Worm (Caenorhabditis elegans) whole organism, midembryonic: ENCODE results near the gene F26F4.6.

ENCODE experiments used
- T22C8.4 ChIP-seq: fragments of 200-800 bp; sonication (Bioruptor generic); IDR thresholded peaks from 2 replicates; pipeline ENCODE4 v1.3.6; 2022; ENCODE audit warnings: missing genetic modification characterization, missing compliant biosample characterization
- cog-1 ChIP-seq: sonication (generic microtip); optimal IDR thresholded peaks from 2 replicates; lab custom pipeline; 2016; ENCODE audit warnings: missing genetic modification characterization, missing compliant biosample characterization
- flt-1 ChIP-seq: fragments of 200-800 bp; sonication (Bioruptor generic); IDR thresholded peaks from 2 replicates; pipeline ENCODE4 v1.3.6; 2022; ENCODE audit warnings: missing genetic modification characterization, missing compliant biosample characterization
- klf-2 ChIP-seq: fragments of 200-800 bp; sonication (Bioruptor generic); conservative IDR thresholded peaks from 2 replicates; pipeline ENCODE4 v1.3.6; 2022; ENCODE audit warnings: missing genetic modification reagents, missing genetic modification characterization, missing compliant biosample characterization
- med-1 ChIP-seq: sonication (generic microtip); optimal IDR thresholded peaks from 2 replicates; lab custom pipeline; 2017; ENCODE audit warnings: missing genetic modification characterization, mild to moderate bottlenecking, missing compliant biosample characterization, antibody characterized with exemption, missing genetic modification reagents; ENCODE audit not compliant: insufficient read depth
- ref-1 ChIP-seq: fragments of 200-800 bp; sonication (Bioruptor generic); conservative IDR thresholded peaks from 2 replicates; pipeline ENCODE4 v1.3.6; 2022; ENCODE audit warnings: missing genetic modification reagents, missing genetic modification characterization, missing compliant biosample characterization
- tab-1 ChIP-seq: fragments of 200-800 bp; sonication (Bioruptor generic); IDR thresholded peaks from 2 replicates; pipeline ENCODE4 v1.3.6; 2022; ENCODE audit warnings: missing genetic modification characterization, missing compliant biosample characterization
- ztf-23 ChIP-seq: fragments of 200-800 bp; sonication (Bioruptor generic); IDR thresholded peaks from 2 replicates; pipeline ENCODE4 v1.3.6; 2022; ENCODE audit warnings: missing genetic modification reagents, missing genetic modification characterization, missing compliant biosample characterization
- ztf-29 ChIP-seq: fragments of 200-800 bp; sonication (Bioruptor generic); IDR thresholded peaks from 2 replicates; pipeline ENCODE4 v1.3.6; 2022; ENCODE audit warnings: missing genetic modification reagents, missing genetic modification characterization, missing compliant biosample characterization

F26F4.6 gene

DNA sequence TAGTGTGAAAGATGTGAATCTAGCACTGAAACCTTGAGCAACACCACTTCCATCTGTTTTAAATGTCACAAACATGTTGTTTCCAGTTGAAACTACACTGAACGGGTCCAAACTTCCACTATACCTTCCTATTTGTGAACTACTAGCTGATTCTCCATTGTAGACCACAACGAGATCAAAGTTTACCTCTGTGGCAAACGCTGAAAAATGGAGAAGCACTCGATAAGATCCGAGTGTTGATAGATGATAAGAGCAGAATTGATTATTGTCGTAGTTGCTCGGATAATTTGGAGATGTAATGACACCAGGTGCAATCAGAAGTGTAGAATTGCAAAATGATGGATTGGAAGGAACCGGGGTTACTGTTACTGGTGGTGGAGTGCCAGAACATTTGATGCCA is 11.5 kb downstream of the F26F4.6 start:
- TF ChIP-seq med-1 (GFP tag; lab: Kevin White, UChicago), result no peak
- no peak for TF ChIP-seq tab-1 (GFP tag; lab: Robert Waterston, UW)
- TF ChIP-seq cog-1 (tag; lab: Kevin White, UChicago), result no peak
- TF ChIP-seq T22C8.4 (GFP tag; lab: Robert Waterston, UW), result no peak
- TF ChIP-seq ztf-23 (GFP tag; lab: Robert Waterston, UW), result no peak
- TF ChIP-seq klf-2 (GFP tag; lab: Robert Waterston, UW), result no peak
- no peak for TF ChIP-seq flt-1 (GFP tag; lab: Robert Waterston, UW)
- TF ChIP-seq ref-1 (GFP tag; lab: Robert Waterston, UW), result no peak
- TF ChIP-seq ztf-29 (GFP tag; lab: Robert Waterston, UW), result no peak

DNA sequence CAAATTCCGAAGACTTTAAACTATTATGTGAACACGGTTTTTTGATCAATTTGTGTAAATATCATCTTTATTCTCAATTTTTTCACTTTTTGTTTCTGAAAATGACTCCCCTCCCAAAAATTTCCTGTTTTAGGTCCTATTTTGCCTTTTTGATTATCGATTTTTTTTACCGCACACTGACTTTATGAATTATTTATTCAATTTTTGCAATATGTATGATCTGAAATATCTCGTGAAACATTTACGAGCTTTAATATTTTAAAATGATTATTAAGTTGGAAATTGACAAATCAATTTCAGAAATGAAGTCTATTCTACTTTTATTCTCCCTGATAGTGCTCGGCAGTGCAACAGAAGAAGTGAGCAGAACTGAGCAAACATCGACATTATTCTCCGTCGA is 14.0 kb downstream of the F26F4.6 start, which contains the start of gene C35D10.1:
C35D10.1 (plus strand) TSS at position 301 of the 400 bp plus-strand sequence.
- no peak for TF ChIP-seq ztf-29 (GFP tag; lab: Robert Waterston, UW)
- TF ChIP-seq flt-1 (GFP tag; lab: Robert Waterston, UW), result no peak
- no peak for TF ChIP-seq tab-1 (GFP tag; lab: Robert Waterston, UW)
- TF ChIP-seq klf-2 (GFP tag; lab: Robert Waterston, UW), result no peak
- TF ChIP-seq ref-1 (GFP tag; lab: Robert Waterston, UW), result no peak

DNA sequence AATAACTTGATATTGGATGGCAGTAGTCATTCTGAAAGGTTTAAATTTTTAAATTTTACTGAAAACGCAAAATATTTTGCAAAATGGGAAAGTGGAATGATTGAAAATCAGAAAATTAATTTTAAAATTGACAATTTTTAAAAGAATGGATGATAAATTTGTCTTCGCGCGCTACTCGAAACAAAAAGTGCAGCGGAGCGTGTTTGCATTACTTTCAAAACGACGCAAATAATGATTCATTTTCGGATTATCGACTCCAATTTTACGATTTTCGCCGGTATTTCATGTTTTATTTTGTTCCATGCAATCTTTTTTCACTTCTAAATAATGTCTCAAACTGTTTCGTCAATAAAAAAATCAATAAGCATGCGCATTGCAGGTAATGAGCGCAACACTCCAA is 15.2 kb downstream of the F26F4.6 start, which contains the start of the genes tost-1 and arx-6:
tost-1 (minus strand) TSS at position 31 of the 400 bp plus-strand sequence.
arx-6 (plus strand) TSS at position 378 of the 400 bp plus-strand sequence.
- no peak for TF ChIP-seq flt-1 (GFP tag; lab: Robert Waterston, UW)
- TF ChIP-seq med-1 (GFP tag; lab: Kevin White, UChicago), result no peak
- TF ChIP-seq ztf-29 (GFP tag; lab: Robert Waterston, UW), result no peak
- no peak for TF ChIP-seq cog-1 (tag; lab: Kevin White, UChicago)
- no peak for TF ChIP-seq tab-1 (GFP tag; lab: Robert Waterston, UW)
- TF ChIP-seq ref-1 (GFP tag; lab: Robert Waterston, UW), result no peak
- TF ChIP-seq T22C8.4 (GFP tag; lab: Robert Waterston, UW), result 0 out of 2 replicates have a peak, but pooled peaks have one; percentile 5

DNA sequence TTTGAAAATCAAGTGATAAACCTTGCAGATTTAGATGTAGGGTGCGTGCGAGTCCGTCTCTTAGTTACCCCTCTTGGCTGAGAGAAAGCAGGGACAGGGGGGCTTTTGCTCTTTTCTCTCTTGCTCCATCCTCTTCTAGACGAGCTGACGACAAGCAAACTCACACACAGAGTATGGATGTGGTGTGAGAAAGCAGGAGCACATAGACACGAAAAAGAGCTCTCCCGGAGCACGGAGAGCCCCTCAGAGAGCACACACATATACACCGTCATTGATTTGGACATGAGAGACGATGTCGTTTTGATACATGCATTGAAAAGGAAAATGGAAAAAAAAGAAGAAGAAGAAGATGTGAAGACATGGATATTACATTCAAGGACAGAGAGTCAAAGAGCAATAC is 17.8 kb downstream of the F26F4.6 start:
- TF ChIP-seq ztf-23 (GFP tag; lab: Robert Waterston, UW) (no peak), T22C8.4 (GFP tag; lab: Robert Waterston, UW) (no peak), tab-1 (GFP tag; lab: Robert Waterston, UW) (no peak), ref-1 (GFP tag; lab: Robert Waterston, UW) (no peak), klf-2 (GFP tag; lab: Robert Waterston, UW) (no peak), med-1 (GFP tag; lab: Kevin White, UChicago) (no peak), ztf-29 (GFP tag; lab: Robert Waterston, UW) (no peak), flt-1 (GFP tag; lab: Robert Waterston, UW) (no peak), cog-1 (tag; lab: Kevin White, UChicago) (no peak)

DNA sequence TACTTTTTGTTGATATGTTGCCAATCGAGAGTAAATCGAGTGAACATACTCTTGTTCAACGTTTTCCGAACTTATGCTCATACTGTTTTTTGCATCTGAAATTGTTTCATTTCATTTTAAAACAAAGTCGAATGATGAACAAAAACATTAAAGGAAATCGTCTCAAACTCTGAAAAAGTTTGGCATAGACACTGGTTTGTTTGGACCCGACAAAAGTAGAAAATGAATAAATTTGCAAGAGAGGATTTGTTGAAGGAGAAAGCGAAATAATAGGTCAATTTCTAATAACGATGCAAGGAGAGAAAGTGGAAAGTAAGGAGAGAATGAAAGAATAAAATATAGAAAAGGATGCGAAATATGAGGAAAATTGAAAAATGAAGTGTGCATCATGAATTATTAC is 18.8 kb downstream of the F26F4.6 start, which contains the start of gene C35D10.12:
C35D10.12 (minus strand) TSS at position 101 of the 400 bp plus-strand sequence.
- TF ChIP-seq cog-1 (tag; lab: Kevin White, UChicago), result no peak
- no peak for TF ChIP-seq ztf-29 (GFP tag; lab: Robert Waterston, UW)
- TF ChIP-seq flt-1 (GFP tag; lab: Robert Waterston, UW), result no peak
- TF ChIP-seq T22C8.4 (GFP tag; lab: Robert Waterston, UW), result no peak
- no peak for TF ChIP-seq tab-1 (GFP tag; lab: Robert Waterston, UW)
- no peak for TF ChIP-seq ref-1 (GFP tag; lab: Robert Waterston, UW)
- no peak for TF ChIP-seq med-1 (GFP tag; lab: Kevin White, UChicago)
- no peak for TF ChIP-seq klf-2 (GFP tag; lab: Robert Waterston, UW)
- TF ChIP-seq ztf-23 (GFP tag; lab: Robert Waterston, UW), result no peak

DNA sequence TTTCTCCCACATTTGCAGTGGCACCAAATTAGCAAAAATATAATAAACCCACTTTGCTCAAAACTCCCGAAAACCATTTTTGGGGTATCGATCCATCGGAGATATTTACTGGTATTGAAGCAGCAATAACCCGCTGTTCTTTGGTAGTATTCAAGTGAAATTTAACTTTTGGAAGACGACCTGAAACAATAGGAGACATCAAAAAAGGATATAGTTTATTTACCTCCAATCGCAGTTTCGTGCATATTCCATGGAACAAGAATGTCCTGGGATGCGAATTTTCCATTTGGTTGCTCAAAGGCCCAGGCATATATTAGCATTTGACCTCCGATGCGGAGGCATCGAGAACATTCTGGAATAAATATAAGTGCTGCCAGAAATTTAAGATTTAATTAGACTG is 20.0 kb downstream of the F26F4.6 start:
- TF ChIP-seq flt-1 (GFP tag; lab: Robert Waterston, UW), result no peak
- no peak for TF ChIP-seq ztf-23 (GFP tag; lab: Robert Waterston, UW)
- TF ChIP-seq med-1 (GFP tag; lab: Kevin White, UChicago), result no peak
- no peak for TF ChIP-seq klf-2 (GFP tag; lab: Robert Waterston, UW)
- no peak for TF ChIP-seq ref-1 (GFP tag; lab: Robert Waterston, UW)
- TF ChIP-seq T22C8.4 (GFP tag; lab: Robert Waterston, UW), result no peak
- TF ChIP-seq ztf-29 (GFP tag; lab: Robert Waterston, UW), result no peak
- TF ChIP-seq cog-1 (tag; lab: Kevin White, UChicago), result no peak
- no peak for TF ChIP-seq tab-1 (GFP tag; lab: Robert Waterston, UW)

DNA sequence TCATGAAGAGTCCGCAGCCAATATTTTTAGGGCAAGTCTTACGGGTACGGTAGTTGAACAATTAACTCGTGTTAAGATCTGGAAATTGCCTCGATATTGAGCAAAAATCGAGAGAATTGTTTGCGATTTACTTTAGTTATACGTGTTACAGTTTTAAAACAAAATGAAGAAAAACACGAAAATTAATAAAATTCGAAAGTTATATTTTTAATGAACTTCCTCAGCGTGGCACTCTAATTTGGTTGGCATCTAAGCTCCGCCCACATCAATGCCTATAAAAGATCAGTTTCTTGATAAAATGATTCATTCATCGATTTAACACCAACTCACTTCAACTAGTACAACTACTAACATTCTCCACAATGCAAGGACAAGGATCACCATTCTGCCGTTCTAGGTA is 23.0 kb downstream of the F26F4.6 start, which contains the start of gene gipc-1:
gipc-1 (plus strand) TSS at position 301 of the 400 bp plus-strand sequence.
- TF ChIP-seq cog-1 (tag; lab: Kevin White, UChicago) (no peak), T22C8.4 (GFP tag; lab: Robert Waterston, UW) (no peak), med-1 (GFP tag; lab: Kevin White, UChicago) (no peak), flt-1 (GFP tag; lab: Robert Waterston, UW) (no peak), tab-1 (GFP tag; lab: Robert Waterston, UW) (no peak), ztf-29 (GFP tag; lab: Robert Waterston, UW) (no peak), ref-1 (GFP tag; lab: Robert Waterston, UW) (no peak), klf-2 (GFP tag; lab: Robert Waterston, UW) (no peak), ztf-23 (GFP tag; lab: Robert Waterston, UW) (no peak)

DNA sequence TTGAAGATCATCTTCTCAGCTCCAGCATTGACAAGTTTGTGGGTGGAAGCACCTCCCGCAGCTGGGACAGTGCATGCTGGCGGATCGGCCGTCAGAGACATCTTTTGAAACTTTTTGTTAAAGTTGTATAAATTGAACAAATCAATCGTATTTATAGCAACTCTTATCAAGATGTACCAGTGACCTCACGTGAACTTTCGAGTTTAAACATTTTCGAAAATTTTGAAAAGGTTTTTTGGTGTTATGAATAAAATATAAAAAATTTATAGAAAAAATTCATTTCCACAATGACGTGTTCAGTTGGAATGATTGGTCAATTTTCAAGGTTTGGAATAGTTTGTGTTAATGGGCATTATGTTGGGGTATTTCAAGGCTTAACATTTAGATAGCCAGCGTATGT is 24.8 kb downstream of the F26F4.6 start, which contains the start of the genes msd-4 and C35D10.3:
msd-4 (minus strand) TSS at position 101 of the 400 bp plus-strand sequence.
C35D10.3 (plus strand) TSS at position 279 of the 400 bp plus-strand sequence.
- TF ChIP-seq cog-1 (tag; lab: Kevin White, UChicago), result no peak
- TF ChIP-seq med-1 (GFP tag; lab: Kevin White, UChicago), result no peak
- TF ChIP-seq tab-1 (GFP tag; lab: Robert Waterston, UW), result no peak
- TF ChIP-seq ztf-23 (GFP tag; lab: Robert Waterston, UW), result no peak
- TF ChIP-seq T22C8.4 (GFP tag; lab: Robert Waterston, UW), result no peak
- TF ChIP-seq ref-1 (GFP tag; lab: Robert Waterston, UW), result no peak
- TF ChIP-seq klf-2 (GFP tag; lab: Robert Waterston, UW), result no peak
- no peak for TF ChIP-seq flt-1 (GFP tag; lab: Robert Waterston, UW)
- TF ChIP-seq ztf-29 (GFP tag; lab: Robert Waterston, UW), result no peak
